Worm (Caenorhabditis elegans) whole organism, L3 larva: ENCODE measurements around the gene F15D4.5.

Experiments used
- ama-1 ChIP-seq: fragments of 150-350 bp; optimal IDR thresholded peaks from 2 replicates; lab custom pipeline; 2018
- egl-27 ChIP-seq: sonication (generic microtip); optimal IDR thresholded peaks from 4 replicates; lab custom pipeline; 2017; ENCODE audit warnings: missing biosample characterization, missing genetic modification reagents, missing genetic modification characterization
- elt-1 ChIP-seq: fragments of 150-350 bp; optimal IDR thresholded peaks from 2 replicates; lab custom pipeline; 2014; ENCODE audit warnings: missing biosample characterization, missing genetic modification characterization
- fkh-10 ChIP-seq: sonication (generic microtip); optimal IDR thresholded peaks from 2 replicates; lab custom pipeline; 2017; ENCODE audit warnings: missing biosample characterization, missing genetic modification reagents, missing genetic modification characterization
- fos-1 ChIP-seq: fragments of 150-350 bp; optimal IDR thresholded peaks from 2 replicates; lab custom pipeline; 2014; ENCODE audit warnings: missing biosample characterization, missing genetic modification characterization
- nhr-237 ChIP-seq: fragments of 150-350 bp; optimal IDR thresholded peaks from 2 replicates; lab custom pipeline; 2014; ENCODE audit warnings: missing biosample characterization, missing genetic modification characterization
- nhr-43 ChIP-seq: sonication (generic microtip); optimal IDR thresholded peaks from 2 replicates; lab custom pipeline; 2016; ENCODE audit warnings: mild to moderate bottlenecking, missing genetic modification characterization, missing compliant biosample characterization; ENCODE audit not compliant: poor library complexity, severe bottlenecking
- ztf-11 ChIP-seq: fragments of 150-350 bp; optimal IDR thresholded peaks from 2 replicates; lab custom pipeline; 2014; ENCODE audit warnings: missing biosample characterization, missing genetic modification characterization

- no peak for TF ChIP-seq nhr-43 (tag; lab: Kevin White, UChicago)
- no peak for TF ChIP-seq elt-1 (tag; lab: Kevin White, UChicago)
- no peak for TF ChIP-seq ama-1
- TF ChIP-seq ztf-11 = no peak
- no peak for TF ChIP-seq fkh-10 (GFP tag; lab: Kevin White, UChicago)
- TF ChIP-seq egl-27 = no peak
- no peak for TF ChIP-seq fos-1 (tag; lab: Kevin White, UChicago)
- TF ChIP-seq nhr-237 = no peak
Observed at ce11 chrII:13290518-13291286, 45.5 kb downstream of the F15D4.5 start.
